Fruit fly (Drosophila melanogaster): Measurements from ENCODE around the gene Ctps.

The Ctps gene

dm6 chr3L:15150028-15150427, 52.3 kb downstream of the Ctps start:
- TF ChIP-seq Pif1B (GFP tag; optimal IDR thresholded peaks at IDR 0.05), result no peak
- TF ChIP-seq CG32121 (GFP tag; IDR thresholded peaks at IDR 0.05), result no peak
- TF ChIP-seq CG34367 (tag; optimal IDR thresholded peaks at IDR 0.05), result no peak
- no peak for TF ChIP-seq fd96Ca (GFP tag; IDR thresholded peaks at IDR 0.05)
- TF ChIP-seq CG13204 (GFP tag; optimal IDR thresholded peaks at IDR 0.05), result no peak
- no peak for TF ChIP-seq CG14655 (GFP tag; optimal IDR thresholded peaks at IDR 0.05)
- no peak for TF ChIP-seq EcR (GFP tag; optimal IDR thresholded peaks at IDR 0.05)

dm6 chr3L:15158330-15159114, 60.8 kb downstream of the Ctps start, which contains the start of the genes Msh6 and Prp31:
Gene Msh6 (minus strand): TSS chr3L:15158562.
Gene Prp31 (plus strand): TSS chr3L:15159100.
- no peak; the same call in 1 of the 2 replicates for TF ChIP-seq Ets98B (GFP tag; IDR thresholded peaks at IDR 0.05)
- TF ChIP-seq Snoo (tag; optimal IDR thresholded peaks at IDR 0.05), result peak; percentile 44
- TF ChIP-seq fd96Ca (GFP tag; IDR thresholded peaks at IDR 0.05), result no peak
- no peak for TF ChIP-seq Pif1B (GFP tag; optimal IDR thresholded peaks at IDR 0.05)
- TF ChIP-seq CG10348 (GFP tag; IDR thresholded peaks at IDR 0.05), result 0 out of 2 replicates have a peak, but pooled peaks have one; percentile 23
- peak; percentile 75 for TF ChIP-seq CG15710 (tag; optimal IDR thresholded peaks at IDR 0.05)
- TF ChIP-seq CG9948 (tag; optimal IDR thresholded peaks at IDR 0.05), result peak; percentile 75
- TF ChIP-seq CG8301 (tag; optimal IDR thresholded peaks at IDR 0.05), result peak; percentile 62
- TF ChIP-seq CG34367 (tag; optimal IDR thresholded peaks at IDR 0.05), result peak; percentile 66
- TF ChIP-seq CG8159 (tag; optimal IDR thresholded peaks at IDR 0.05), result peak; percentile 76
- peak; percentile 65 for TF ChIP-seq CG17806 (tag; optimal IDR thresholded peaks at IDR 0.05)
- peak; percentile 53; the same call in 2 of the 3 replicates for TF ChIP-seq CG4496 (GFP tag; IDR thresholded peaks at IDR 0.05)

- no peak for TF ChIP-seq Pif1B (GFP tag; optimal IDR thresholded peaks at IDR 0.05)
- TF ChIP-seq gl (tag; optimal IDR thresholded peaks at IDR 0.05), result no peak
These were observed 63.8 kb downstream of the Ctps start, which contains the start of gene CG6878 for dm6 chr3L:15161549-15161948. Gene CG6878 (plus strand): TSS chr3L:15161817.

- TF ChIP-seq fd96Ca (GFP tag; IDR thresholded peaks at IDR 0.05) (no peak), gl (tag; optimal IDR thresholded peaks at IDR 0.05) (no peak), CG15710 (tag; optimal IDR thresholded peaks at IDR 0.05) (no peak), CG32121 (GFP tag; IDR thresholded peaks at IDR 0.05) (no peak), rn (GFP tag; IDR thresholded peaks at IDR 0.05) (no peak), EcR (GFP tag; optimal IDR thresholded peaks at IDR 0.05) (no peak), Pif1B (GFP tag; optimal IDR thresholded peaks at IDR 0.05) (no peak), Snoo (tag; optimal IDR thresholded peaks at IDR 0.05) (no peak), CG14655 (GFP tag; optimal IDR thresholded peaks at IDR 0.05) (no peak), CG17806 (tag; optimal IDR thresholded peaks at IDR 0.05) (no peak), Ets98B (GFP tag; IDR thresholded peaks at IDR 0.05) (no peak), CG8301 (tag; optimal IDR thresholded peaks at IDR 0.05) (no peak), D1 (tag; optimal IDR thresholded peaks at IDR 0.05) (no peak)
These were observed 64.3 kb downstream of the Ctps start for dm6 chr3L:15162005-15162404.

Data from whole organism, pupa.